Worm (Caenorhabditis elegans) whole organism, young adult: ENCODE results near the gene glb-31.
"Not testable (repeated sequence)": the region's sequence is repeated elsewhere in the genome, so short reads cannot be mapped to it uniquely, and the experiment has no call there.

Experiments
- B0019.2 ChIP-seq: fragments of 200-800 bp; sonication (Bioruptor generic); conservative IDR thresholded peaks from 2 replicates; pipeline ENCODE4 v1.3.6; 2022; ENCODE audit warnings: missing genetic modification reagents, missing genetic modification characterization, missing compliant biosample characterization
- B0035.1 ChIP-seq: sonication (generic microtip); optimal IDR thresholded peaks from 2 replicates; lab custom pipeline; 2016; ENCODE audit warnings: missing genetic modification characterization, mild to moderate bottlenecking, missing compliant biosample characterization, missing genotype, missing genetic modification reagents
- B0336.3 ChIP-seq: fragments of 200-800 bp; sonication (Bioruptor generic); IDR thresholded peaks from 2 replicates; pipeline ENCODE4 v1.3.6; 2022; ENCODE audit warnings: missing genetic modification characterization, missing compliant biosample characterization
- C06A6.2 ChIP-seq: fragments of 200-800 bp; sonication (Bioruptor generic); conservative IDR thresholded peaks from 2 replicates; pipeline ENCODE4 v1.3.6; 2022; ENCODE audit warnings: missing genetic modification characterization, missing compliant biosample characterization
- C17E4.6 ChIP-seq: fragments of 200-800 bp; sonication (Bioruptor generic); IDR thresholded peaks from 2 replicates; pipeline ENCODE4 v1.3.6; 2022; ENCODE audit warnings: missing genetic modification reagents, missing genetic modification characterization, missing compliant biosample characterization
- F33H1.4 ChIP-seq: fragments of 200-800 bp; sonication (Bioruptor generic); IDR thresholded peaks from 2 replicates; pipeline ENCODE4 v1.3.6; 2022; ENCODE audit warnings: missing genetic modification reagents, missing genetic modification characterization, missing compliant biosample characterization
- F39B2.1 ChIP-seq: fragments of 200-800 bp; sonication (Bioruptor generic); IDR thresholded peaks from 2 replicates; pipeline ENCODE4 v1.3.6; 2022; ENCODE audit warnings: missing genetic modification reagents, missing genetic modification characterization, missing compliant biosample characterization
- F55B11.4 ChIP-seq: sonication (generic microtip); optimal IDR thresholded peaks from 2 replicates; lab custom pipeline; 2016; ENCODE audit warnings: missing compliant biosample characterization, missing genetic modification characterization, borderline replicate concordance; ENCODE audit not compliant: insufficient read depth
- Y53G8AR.9 ChIP-seq: fragments of 200-800 bp; sonication (Bioruptor generic); conservative IDR thresholded peaks from 2 replicates; pipeline ENCODE4 v1.3.6; 2022; ENCODE audit warnings: missing genetic modification reagents, missing genetic modification characterization, missing compliant biosample characterization
- Y56A3A.18 ChIP-seq: fragments of 200-800 bp; sonication (Bioruptor generic); IDR thresholded peaks from 2 replicates; pipeline ENCODE4 v1.3.6; 2022; ENCODE audit warnings: missing genetic modification reagents, missing genetic modification characterization, missing compliant biosample characterization
- aptf-3 ChIP-seq: fragments of 200-800 bp; sonication (Bioruptor generic); IDR thresholded peaks from 2 replicates; pipeline ENCODE4 v1.3.6; 2022; ENCODE audit warnings: missing genetic modification characterization, missing compliant biosample characterization
- ceh-79 ChIP-seq: sonication (generic microtip); optimal IDR thresholded peaks from 2 replicates; lab custom pipeline; 2017; ENCODE audit warnings: mild to moderate bottlenecking, missing genetic modification characterization, missing compliant biosample characterization
- ceh-91 ChIP-seq: fragments of 200-800 bp; sonication (Bioruptor generic); IDR thresholded peaks from 2 replicates; pipeline ENCODE4 v1.3.6; 2022; ENCODE audit warnings: missing genetic modification reagents, missing genetic modification characterization, missing compliant biosample characterization
- die-1 ChIP-seq: sonication (generic microtip); optimal IDR thresholded peaks from 2 replicates; lab custom pipeline; 2016; ENCODE audit warnings: missing genotype, mild to moderate bottlenecking, missing genetic modification characterization, missing compliant biosample characterization
- dpff-1 ChIP-seq: sonication (generic microtip); optimal IDR thresholded peaks from 2 replicates; lab custom pipeline; 2017; ENCODE audit warnings: mild to moderate bottlenecking, missing genetic modification characterization, missing compliant biosample characterization
- fkh-3 ChIP-seq: sonication (generic microtip); optimal IDR thresholded peaks from 2 replicates; lab custom pipeline; 2016; ENCODE audit warnings: mild to moderate bottlenecking, missing genetic modification characterization, missing compliant biosample characterization
- gei-17 ChIP-seq: fragments of 200-800 bp; sonication (Bioruptor generic); optimal IDR thresholded peaks from 2 replicates; lab custom pipeline; 2018; ENCODE audit warnings: mild to moderate bottlenecking, missing genetic modification characterization, missing compliant biosample characterization
- him-1 ChIP-seq: sonication (generic microtip); optimal IDR thresholded peaks from 2 replicates; lab custom pipeline; 2016; ENCODE audit warnings: missing genotype, missing genetic modification reagents, missing genetic modification characterization, missing compliant biosample characterization
- hmg-1.2 ChIP-seq: fragments of 200-800 bp; sonication (Bioruptor generic); IDR thresholded peaks from 2 replicates; pipeline ENCODE4 v1.3.6; 2022; ENCODE audit warnings: missing genetic modification reagents, missing genetic modification characterization, missing compliant biosample characterization
- let-526 ChIP-seq: fragments of 200-800 bp; sonication (Bioruptor generic); IDR thresholded peaks from 2 replicates; pipeline ENCODE4 v1.3.6; 2022; ENCODE audit warnings: missing genetic modification reagents, missing genetic modification characterization, missing compliant biosample characterization
- lir-1 ChIP-seq: fragments of 200-800 bp; sonication (Bioruptor generic); conservative IDR thresholded peaks from 2 replicates; pipeline ENCODE4 v1.3.6; 2022; ENCODE audit warnings: missing genetic modification reagents, missing genetic modification characterization, missing compliant biosample characterization
- madf-3 ChIP-seq: fragments of 200-800 bp; sonication (Bioruptor generic); IDR thresholded peaks from 2 replicates; pipeline ENCODE4 v1.3.6; 2022; ENCODE audit warnings: missing genetic modification reagents, missing genetic modification characterization, missing compliant biosample characterization
- mcd-1 ChIP-seq: fragments of 200-800 bp; sonication (Bioruptor generic); IDR thresholded peaks from 2 replicates; pipeline ENCODE4 v1.3.6; 2022; ENCODE audit warnings: missing genetic modification reagents, missing genetic modification characterization, missing compliant biosample characterization
- mel-28 ChIP-seq: sonication (generic microtip); optimal IDR thresholded peaks from 2 replicates; lab custom pipeline; 2016; ENCODE audit warnings: borderline replicate concordance, mild to moderate bottlenecking, missing genetic modification characterization, missing compliant biosample characterization
- nhr-120 ChIP-seq: fragments of 200-800 bp; sonication (Bioruptor generic); IDR thresholded peaks from 2 replicates; pipeline ENCODE4 v1.3.6; 2022; ENCODE audit warnings: missing genetic modification characterization, missing compliant biosample characterization
- nhr-80 ChIP-seq: sonication (generic microtip); optimal IDR thresholded peaks from 2 replicates; lab custom pipeline; 2016; ENCODE audit warnings: missing genetic modification characterization, missing compliant biosample characterization
- pha-4 ChIP-seq: fragments of 150-350 bp; sonication (generic microtip); optimal IDR thresholded peaks from 2 replicates; lab custom pipeline; 2014; ENCODE audit warnings: missing biosample characterization, missing genetic modification reagents, missing genetic modification characterization
- rcor-1 ChIP-seq: fragments of 200-800 bp; sonication (Bioruptor generic); IDR thresholded peaks from 2 replicates; pipeline ENCODE4 v1.3.6; 2022; ENCODE audit warnings: missing genetic modification reagents, missing genetic modification characterization, missing compliant biosample characterization
- rpc-1 ChIP-seq, 2 experiments: fragments of 150-350 bp in 1 of 2; sonication (generic microtip) in 1 of 2; optimal IDR thresholded peaks; 2 replicates each; lab custom pipeline; 2014 to 2018; ENCODE audit warnings: missing biosample characterization in 1 of 2, missing genetic modification characterization in 1 of 2, missing genetic modification reagents in 1 of 2, missing genotype in 1 of 2
- snpc-1.1 ChIP-seq: sonication (generic microtip); optimal IDR thresholded peaks from 2 replicates; lab custom pipeline; 2017; ENCODE audit warnings: missing genetic modification characterization, mild to moderate bottlenecking, missing compliant biosample characterization, antibody characterized with exemption, moderate library complexity, missing genotype, missing genetic modification reagents; ENCODE audit not compliant: insufficient read depth
- snpc-4 ChIP-seq, 5 experiments: fragments of 150-350 bp in 1 of 5; sonication (generic microtip) in 4 of 5; optimal IDR thresholded peaks; 2 replicates each; lab custom pipeline; 2014 to 2018; ENCODE audit warnings: missing genetic modification characterization in 5 of 5, missing biosample characterization in 3 of 5, antibody characterized with exemption in 2 of 5, mild to moderate bottlenecking in 2 of 5, missing compliant biosample characterization in 2 of 5, missing genotype in 2 of 5, moderate library complexity in 2 of 5, missing genetic modification reagents in 1 of 5
- sptf-2 ChIP-seq: fragments of 200-800 bp; sonication (Bioruptor generic); optimal IDR thresholded peaks from 2 replicates; lab custom pipeline; 2018; ENCODE audit warnings: mild to moderate bottlenecking, missing genetic modification characterization, missing compliant biosample characterization
- tbp1 ChIP-seq: fragments of 200-800 bp; sonication (Bioruptor generic); optimal IDR thresholded peaks from 2 replicates; lab custom pipeline; 2018; ENCODE audit warnings: mild to moderate bottlenecking, missing genetic modification characterization, missing compliant biosample characterization
- tbx-9 ChIP-seq: sonication (generic microtip); optimal IDR thresholded peaks from 2 replicates; lab custom pipeline; 2016; ENCODE audit warnings: borderline replicate concordance, missing genetic modification characterization, inconsistent platforms, missing compliant biosample characterization
- tlf-1 ChIP-seq: fragments of 200-800 bp; sonication (Bioruptor generic); optimal IDR thresholded peaks from 2 replicates; lab custom pipeline; 2018; ENCODE audit warnings: mild to moderate bottlenecking, missing genetic modification characterization, missing compliant biosample characterization
- zfh-2 ChIP-seq: fragments of 200-800 bp; sonication (Bioruptor generic); conservative IDR thresholded peaks from 2 replicates; pipeline ENCODE4 v1.3.6; 2022; ENCODE audit warnings: missing genetic modification reagents, missing genetic modification characterization, missing compliant biosample characterization

glb-31 gene

ce11 chrII:1284985-1285384, 16.5 kb downstream of the glb-31 start:
- TF ChIP-seq nhr-120 (GFP tag; lab: Robert Waterston, UW) (no peak), F33H1.4 (GFP tag; lab: Robert Waterston, UW) (no peak), rpc-1 (optimal IDR thresholded peaks at IDR 0.05; lab: Kevin White, UChicago) (no peak), rpc-1 (tag; optimal IDR thresholded peaks at IDR 0.05; lab: Kevin White, UChicago) (peak; percentile 12), lir-1 (GFP tag; lab: Robert Waterston, UW) (no peak), pha-4 (tag; lab: Kevin White, UChicago) (no peak), B0019.2 (no peak), snpc-1.1 (tag; lab: Kevin White, UChicago) (peak; percentile 77), gei-17 (GFP tag; lab: Kevin White, UChicago) (no peak), snpc-4 (GFP tag; optimal IDR thresholded peaks at IDR 0.05; lab: Kevin White, UChicago) (peak; percentile 9), snpc-4 (tag; optimal IDR thresholded peaks at IDR 0.05; lab: Kevin White, UChicago) (no peak), dpff-1 (tag; lab: Kevin White, UChicago) (no peak), hmg-1.2 (GFP tag; lab: Robert Waterston, UW) (no peak), Y56A3A.18 (GFP tag; lab: Robert Waterston, UW) (no peak), tbp1 (GFP tag; lab: Kevin White, UChicago) (no peak), ceh-79 (no peak), zfh-2 (GFP tag; lab: Robert Waterston, UW) (0 out of 2 replicates have a peak, but pooled peaks have one; percentile 31), rcor-1 (GFP tag; lab: Robert Waterston, UW) (no peak), B0035.1 (tag; lab: Kevin White, UChicago) (no peak), mcd-1 (peak; percentile 54)

- TF ChIP-seq zfh-2 (GFP tag; lab: Robert Waterston, UW); die-1 (tag; lab: Kevin White, UChicago); mcd-1: not testable (repeated sequence)
These were observed 23.1 kb downstream of the glb-31 start, which contains the start of gene srz-63 for ce11 chrII:1278350-1278749. TSS of gene srz-63 (plus strand) at chrII:1278650.

- TF ChIP-seq sptf-2 (GFP tag; lab: Kevin White, UChicago) (no peak), aptf-3 (no peak), mel-28 (tag; lab: Kevin White, UChicago) (no peak), tlf-1 (GFP tag; lab: Kevin White, UChicago) (no peak), F39B2.1 (GFP tag; lab: Robert Waterston, UW) (no peak), F55B11.4 (tag; lab: Kevin White, UChicago) (no peak), snpc-1.1 (tag; lab: Kevin White, UChicago) (no peak), gei-17 (GFP tag; lab: Kevin White, UChicago) (no peak), dpff-1 (tag; lab: Kevin White, UChicago) (no peak), Y53G8AR.9 (no peak), B0336.3 (no peak), ceh-91 (GFP tag; lab: Robert Waterston, UW) (no peak), let-526 (GFP tag; lab: Robert Waterston, UW) (no peak), fkh-3 (tag; lab: Kevin White, UChicago) (no peak), nhr-80 (tag; lab: Kevin White, UChicago) (no peak), C06A6.2 (GFP tag; lab: Robert Waterston, UW) (no peak)
- TF ChIP-seq, all 124 proteins: peak for 0
These were observed 24.7 kb downstream of the glb-31 start, which contains the start of gene Y57G7A.11 for ce11 chrII:1276778-1277177. TSS of gene Y57G7A.11 (minus strand) at chrII:1276878.

DNA sequence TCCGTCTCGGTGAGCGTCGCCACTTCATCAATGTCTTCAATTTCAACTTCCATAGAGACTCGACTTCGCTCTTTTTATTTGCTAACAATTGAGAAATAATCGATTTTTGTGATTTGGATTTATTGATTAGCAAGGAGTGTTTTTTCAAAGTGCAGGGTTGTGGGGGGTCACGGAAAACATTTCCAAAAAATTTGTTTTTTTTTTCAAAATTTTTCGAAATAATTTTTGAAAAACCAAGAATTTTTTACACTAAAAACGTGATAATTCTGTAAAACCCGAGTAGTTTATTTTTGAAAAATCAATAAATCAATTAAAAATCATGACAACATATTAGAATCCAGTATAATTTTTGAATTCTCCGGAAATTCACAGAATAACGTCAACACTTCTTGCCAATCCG, 26.0 kb downstream of the glb-31 start, which contains the start of gene Y57G7A.5:
TSS of gene Y57G7A.5 (minus strand) at position 101 of the 400 bp plus-strand sequence.
- TF ChIP-seq mcd-1, result no peak
- TF ChIP-seq C17E4.6 (GFP tag; lab: Robert Waterston, UW), result no peak
- TF ChIP-seq him-1 (tag; lab: Kevin White, UChicago), result no peak
- no peak for TF ChIP-seq tbx-9 (tag; lab: Kevin White, UChicago)
- TF ChIP-seq madf-3, result no peak
- no peak for TF ChIP-seq B0336.3
